Worm (Caenorhabditis elegans) whole organism, L2 larva: Measurements from ENCODE around the gene F35H10.3.

Experiments
- C34F6.9 ChIP-seq: fragments of 150-350 bp; optimal IDR thresholded peaks from 2 replicates; lab custom pipeline; 2014; ENCODE audit warnings: missing biosample characterization, missing genetic modification characterization
- F13H6.1 ChIP-seq: sonication (generic microtip); optimal IDR thresholded peaks from 2 replicates; lab custom pipeline; 2016; ENCODE audit warnings: missing genetic modification characterization, missing compliant biosample characterization
- R02D3.7 ChIP-seq: fragments of 150-350 bp; optimal IDR thresholded peaks from 2 replicates; lab custom pipeline; 2014; ENCODE audit warnings: missing biosample characterization, missing genetic modification characterization
- Y55F3AM.14 ChIP-seq: fragments of 200-800 bp; sonication (Bioruptor generic); optimal IDR thresholded peaks from 2 replicates; lab custom pipeline; 2018; ENCODE audit warnings: mild to moderate bottlenecking, missing genetic modification characterization, missing compliant biosample characterization
- alr-1 ChIP-seq: fragments of 150-350 bp; optimal IDR thresholded peaks from 2 replicates; lab custom pipeline; 2014; ENCODE audit warnings: missing biosample characterization, missing genetic modification characterization
- aly-2 ChIP-seq: fragments of 150-350 bp; optimal IDR thresholded peaks from 2 replicates; lab custom pipeline; 2014; ENCODE audit warnings: missing biosample characterization, missing genetic modification characterization
- blmp-1 ChIP-seq: sonication (generic microtip); optimal IDR thresholded peaks from 2 replicates; lab custom pipeline; 2017; ENCODE audit warnings: missing genetic modification characterization, mild to moderate bottlenecking, missing compliant biosample characterization, antibody characterized with exemption, moderate library complexity; ENCODE audit not compliant: insufficient read depth
- ceh-16 ChIP-seq: fragments of 150-350 bp; optimal IDR thresholded peaks from 2 replicates; lab custom pipeline; 2014; ENCODE audit warnings: missing biosample characterization, missing genetic modification characterization
- ceh-82 ChIP-seq: fragments of 150-350 bp; optimal IDR thresholded peaks from 2 replicates; lab custom pipeline; 2014; ENCODE audit warnings: missing biosample characterization, missing genetic modification characterization
- crh-2 ChIP-seq: sonication (generic microtip); optimal IDR thresholded peaks from 2 replicates; lab custom pipeline; 2017; ENCODE audit warnings: missing biosample characterization, missing genetic modification characterization
- dmd-4 ChIP-seq: sonication (generic microtip); optimal IDR thresholded peaks from 2 replicates; lab custom pipeline; 2017; ENCODE audit warnings: missing biosample characterization, missing genetic modification characterization
- elt-3 ChIP-seq: sonication (generic microtip); optimal IDR thresholded peaks from 2 replicates; lab custom pipeline; 2017; ENCODE audit warnings: missing biosample characterization, missing genetic modification characterization
- fos-1 ChIP-seq: fragments of 150-350 bp; optimal IDR thresholded peaks from 2 replicates; lab custom pipeline; 2014; ENCODE audit warnings: missing biosample characterization, missing genetic modification characterization
- gmeb-1 ChIP-seq: fragments of 150-350 bp; optimal IDR thresholded peaks from 2 replicates; lab custom pipeline; 2014; ENCODE audit warnings: missing biosample characterization, missing genetic modification characterization
- lin-13 ChIP-seq: fragments of 150-350 bp; optimal IDR thresholded peaks from 2 replicates; lab custom pipeline; 2014; ENCODE audit warnings: missing biosample characterization, missing genetic modification reagents, missing genetic modification characterization
- lin-39 ChIP-seq: fragments of 150-350 bp; optimal IDR thresholded peaks from 2 replicates; lab custom pipeline; 2014; ENCODE audit warnings: missing biosample characterization, missing genetic modification reagents, missing genetic modification characterization
- nhr-10 ChIP-seq: sonication (generic microtip); optimal IDR thresholded peaks from 2 replicates; lab custom pipeline; 2017; ENCODE audit warnings: missing biosample characterization, missing genetic modification characterization
- nhr-11 ChIP-seq: fragments of 150-350 bp; optimal IDR thresholded peaks from 2 replicates; lab custom pipeline; 2014; ENCODE audit warnings: missing biosample characterization, missing genetic modification characterization
- nhr-129 ChIP-seq: fragments of 150-350 bp; optimal IDR thresholded peaks from 2 replicates; lab custom pipeline; 2014; ENCODE audit warnings: missing biosample characterization, missing genetic modification characterization
- nhr-21 ChIP-seq: fragments of 150-350 bp; optimal IDR thresholded peaks from 2 replicates; lab custom pipeline; 2014; ENCODE audit warnings: missing biosample characterization, missing genetic modification characterization
- nhr-23 ChIP-seq: fragments of 150-350 bp; optimal IDR thresholded peaks from 2 replicates; lab custom pipeline; 2014; ENCODE audit warnings: missing biosample characterization, missing genetic modification reagents, missing genetic modification characterization
- nhr-237 ChIP-seq: fragments of 150-350 bp; optimal IDR thresholded peaks from 2 replicates; lab custom pipeline; 2014; ENCODE audit warnings: missing biosample characterization, missing genetic modification characterization
- nhr-25 ChIP-seq: fragments of 150-350 bp; sonication (generic microtip); optimal IDR thresholded peaks from 3 replicates; lab custom pipeline; 2014; ENCODE audit warnings: missing biosample characterization, missing genetic modification characterization
- nhr-6 ChIP-seq: fragments of 150-350 bp; optimal IDR thresholded peaks from 2 replicates; lab custom pipeline; 2014; ENCODE audit warnings: missing biosample characterization, missing genetic modification characterization
- peb-1 ChIP-seq: fragments of 150-350 bp; optimal IDR thresholded peaks from 2 replicates; lab custom pipeline; 2014; ENCODE audit warnings: missing biosample characterization, missing genetic modification characterization
- sem-4 ChIP-seq: fragments of 150-350 bp; optimal IDR thresholded peaks from 2 replicates; lab custom pipeline; 2014; ENCODE audit warnings: missing biosample characterization, missing genetic modification reagents, missing genetic modification characterization
- sma-3 ChIP-seq: sonication (generic microtip); optimal IDR thresholded peaks from 2 replicates; lab custom pipeline; 2016; ENCODE audit warnings: missing genetic modification reagents, missing genetic modification characterization, missing compliant biosample characterization
- snpc-4 ChIP-seq: fragments of 150-350 bp; optimal IDR thresholded peaks from 2 replicates; lab custom pipeline; 2014; ENCODE audit warnings: missing biosample characterization, missing genetic modification characterization
- unc-39 ChIP-seq: fragments of 150-350 bp; optimal IDR thresholded peaks from 2 replicates; lab custom pipeline; 2014; ENCODE audit warnings: missing biosample characterization, missing genetic modification characterization
- zag-1 ChIP-seq: fragments of 150-350 bp; optimal IDR thresholded peaks from 2 replicates; lab custom pipeline; 2014; ENCODE audit warnings: missing biosample characterization, missing genetic modification characterization
- ztf-1 ChIP-seq: fragments of 200-800 bp; sonication (Bioruptor generic); conservative IDR thresholded peaks from 2 replicates; pipeline ENCODE4 v1.3.6; 2022; ENCODE audit warnings: missing genetic modification characterization, missing compliant biosample characterization
- ztf-11 ChIP-seq: sonication (generic microtip); optimal IDR thresholded peaks from 2 replicates; lab custom pipeline; 2017; ENCODE audit warnings: missing biosample characterization, missing genetic modification characterization
- ztf-4 ChIP-seq: fragments of 150-350 bp; optimal IDR thresholded peaks from 2 replicates; lab custom pipeline; 2014; ENCODE audit warnings: missing biosample characterization, missing genetic modification characterization

Gene F35H10.3

ce11 chrIV:8301925-8302324 lies 23.8 kb upstream of the F35H10.3 start:
- TF ChIP-seq nhr-25 (tag; lab: Kevin White, UChicago) (peak; percentile 48), nhr-21 (peak; percentile 59), sem-4 (tag; lab: Kevin White, UChicago) (peak; percentile 27), sma-3 (GFP tag; lab: Kevin White, UChicago) (peak; percentile 45), nhr-129 (tag; lab: Kevin White, UChicago) (peak; percentile 17), R02D3.7 (tag; lab: Kevin White, UChicago) (no peak), ztf-4 (tag; lab: Kevin White, UChicago) (no peak), peb-1 (tag; lab: Kevin White, UChicago) (peak; percentile 23), fos-1 (tag; lab: Kevin White, UChicago) (peak; percentile 46), nhr-11 (no peak), lin-39 (tag; lab: Kevin White, UChicago) (no peak), crh-2 (tag; lab: Kevin White, UChicago) (peak; percentile 20), lin-13 (no peak), alr-1 (tag; lab: Kevin White, UChicago) (no peak)

- no peak for TF ChIP-seq dmd-4 (tag; lab: Kevin White, UChicago)
- TF ChIP-seq blmp-1, result peak; percentile 62
- TF ChIP-seq nhr-25 (tag; lab: Kevin White, UChicago), result peak; percentile 56
- TF ChIP-seq, all 48 proteins: peak for 2
These were observed 23.1 kb upstream of the F35H10.3 start for ce11 chrIV:8302648-8303161.

- TF ChIP-seq C34F6.9 (tag; lab: Kevin White, UChicago), result no peak
- TF ChIP-seq unc-39 (tag; lab: Kevin White, UChicago), result no peak
- TF ChIP-seq nhr-25 (tag; lab: Kevin White, UChicago), result no peak
- no peak for TF ChIP-seq ztf-11 (tag; lab: Kevin White, UChicago)
- TF ChIP-seq aly-2 (tag; lab: Kevin White, UChicago), result no peak
- TF ChIP-seq, all 48 proteins: peak for 0
These were observed 22.1 kb upstream of the F35H10.3 start, which contains the start of gene vha-5 for ce11 chrIV:8303668-8304067. vha-5 (plus strand) TSS chrIV:8303968.

- TF ChIP-seq Y55F3AM.14 (GFP tag; lab: Kevin White, UChicago) (no peak), nhr-25 (tag; lab: Kevin White, UChicago) (peak; percentile 27)
These were observed 18.4 kb upstream of the F35H10.3 start for ce11 chrIV:8307408-8307807.

- no peak for TF ChIP-seq aly-2 (tag; lab: Kevin White, UChicago)
- no peak for TF ChIP-seq ceh-82 (tag; lab: Kevin White, UChicago)
- no peak for TF ChIP-seq ceh-16 (tag; lab: Kevin White, UChicago)
- no peak for TF ChIP-seq nhr-10 (tag; lab: Kevin White, UChicago)
- no peak for TF ChIP-seq unc-39 (tag; lab: Kevin White, UChicago)
- no peak for TF ChIP-seq Y55F3AM.14 (GFP tag; lab: Kevin White, UChicago)
- no peak for TF ChIP-seq F13H6.1 (tag; lab: Kevin White, UChicago)
- no peak for TF ChIP-seq nhr-6 (tag; lab: Kevin White, UChicago)
- no peak for TF ChIP-seq elt-3
These were observed 13.7 kb upstream of the F35H10.3 start for ce11 chrIV:8312105-8312504.

- no peak for TF ChIP-seq nhr-237 (tag; lab: Kevin White, UChicago)
- no peak for TF ChIP-seq gmeb-1
- TF ChIP-seq crh-2 (tag; lab: Kevin White, UChicago), result no peak
- TF ChIP-seq nhr-23 (tag; lab: Kevin White, UChicago), result no peak
- TF ChIP-seq F13H6.1 (tag; lab: Kevin White, UChicago), result no peak
- TF ChIP-seq unc-39 (tag; lab: Kevin White, UChicago), result no peak
- no peak for TF ChIP-seq nhr-6 (tag; lab: Kevin White, UChicago)
- no peak for TF ChIP-seq ztf-4 (tag; lab: Kevin White, UChicago)
- no peak for TF ChIP-seq blmp-1
- no peak for TF ChIP-seq fos-1 (tag; lab: Kevin White, UChicago)
- TF ChIP-seq sma-3 (GFP tag; lab: Kevin White, UChicago), result no peak
- TF ChIP-seq snpc-4, result no peak
- TF ChIP-seq elt-3, result no peak
- TF ChIP-seq zag-1 (tag; lab: Kevin White, UChicago), result no peak
- TF ChIP-seq nhr-11, result no peak
- no peak for TF ChIP-seq lin-39 (tag; lab: Kevin White, UChicago)
- no peak for TF ChIP-seq ztf-1
- TF ChIP-seq dmd-4 (tag; lab: Kevin White, UChicago), result no peak
These were observed 12.9 kb upstream of the F35H10.3 start, which contains the start of gene F35H10.10 for ce11 chrIV:8312846-8313245. F35H10.10 (minus strand) TSS chrIV:8312946.
